Worm (Caenorhabditis elegans) whole organism, L4 larva: ENCODE data around the gene dod-24.
A peak's percentile ranks its signal among the peaks of the same experiment; 100 is the strongest.

Source experiments
- F10B5.3 ChIP-seq: sonication (generic microtip); optimal IDR thresholded peaks from 2 replicates; lab custom pipeline; 2016; ENCODE audit warnings: mild to moderate bottlenecking, missing genetic modification characterization, missing compliant biosample characterization
- F37D6.2 ChIP-seq: sonication (generic microtip); optimal IDR thresholded peaks from 2 replicates; lab custom pipeline; 2016; ENCODE audit warnings: mild to moderate bottlenecking, missing genetic modification characterization, missing compliant biosample characterization
- R02D3.7 ChIP-seq: fragments of 150-350 bp; sonication (generic microtip); optimal IDR thresholded peaks from 3 replicates; lab custom pipeline; 2014; ENCODE audit warnings: missing biosample characterization, missing genetic modification characterization
- T20F7.1 ChIP-seq: fragments of 200-800 bp; sonication (Bioruptor generic); optimal IDR thresholded peaks from 2 replicates; lab custom pipeline; 2018; ENCODE audit warnings: mild to moderate bottlenecking, missing genetic modification characterization, missing compliant biosample characterization
- T26A8.4 ChIP-seq: fragments of 200-800 bp; sonication (Bioruptor generic); IDR thresholded peaks from 2 replicates; pipeline ENCODE4 v1.3.6; 2022; ENCODE audit warnings: missing genetic modification characterization, missing compliant biosample characterization
- Y48G9A.11 ChIP-seq: fragments of 200-800 bp; sonication (Bioruptor generic); IDR thresholded peaks from 2 replicates; pipeline ENCODE4 v1.3.6; 2022; ENCODE audit warnings: missing genetic modification reagents, missing genetic modification characterization, missing compliant biosample characterization
- Y75B8A.6 ChIP-seq: fragments of 200-800 bp; sonication (Bioruptor generic); IDR thresholded peaks from 2 replicates; pipeline ENCODE4 v1.3.6; 2022; ENCODE audit warnings: missing genetic modification reagents, missing genetic modification characterization, missing compliant biosample characterization
- ZK337.2 ChIP-seq: fragments of 200-800 bp; sonication (Bioruptor generic); IDR thresholded peaks from 2 replicates; pipeline ENCODE4 v1.3.6; 2022; ENCODE audit warnings: missing genetic modification reagents, missing genetic modification characterization, missing compliant biosample characterization
- ZK546.5 ChIP-seq, 2 experiments: sonication (generic microtip); optimal IDR thresholded peaks; 2 replicates each; lab custom pipeline; 2017; ENCODE audit warnings: missing biosample characterization in 2 of 2, missing genetic modification characterization in 2 of 2
- aha-1 ChIP-seq: fragments of 150-350 bp; peaks from one replicate; lab custom pipeline; 2014; ENCODE audit warnings: missing biosample characterization, missing genetic modification characterization
- aly-2 ChIP-seq: sonication (generic microtip); optimal IDR thresholded peaks from 2 replicates; lab custom pipeline; 2018; ENCODE audit warnings: missing biosample characterization, missing genetic modification characterization
- arid-1 ChIP-seq: fragments of 200-800 bp; sonication (Bioruptor generic); conservative IDR thresholded peaks from 2 replicates; pipeline ENCODE4 v1.3.6; 2022; ENCODE audit warnings: missing genetic modification reagents, missing genetic modification characterization, missing compliant biosample characterization
- attf-4 ChIP-seq: sonication (generic microtip); optimal IDR thresholded peaks from 3 replicates; lab custom pipeline; 2017; ENCODE audit warnings: missing biosample characterization, missing genetic modification characterization
- ceh-28 ChIP-seq: fragments of 150-350 bp; optimal IDR thresholded peaks from 2 replicates; lab custom pipeline; 2014; ENCODE audit warnings: missing biosample characterization, missing genetic modification reagents, missing genetic modification characterization
- ceh-32 ChIP-seq: sonication (generic microtip); optimal IDR thresholded peaks from 2 replicates; lab custom pipeline; 2016; ENCODE audit warnings: mild to moderate bottlenecking, missing genetic modification characterization, missing compliant biosample characterization; ENCODE audit not compliant: poor library complexity
- ceh-62 ChIP-seq: sonication (generic microtip); optimal IDR thresholded peaks from 2 replicates; lab custom pipeline; 2017; ENCODE audit warnings: missing biosample characterization, missing genetic modification characterization
- cey-2 ChIP-seq: sonication (generic microtip); optimal IDR thresholded peaks from 3 replicates; lab custom pipeline; 2017; ENCODE audit warnings: missing genetic modification characterization, mild to moderate bottlenecking, missing compliant biosample characterization, antibody characterized with exemption, borderline replicate concordance; ENCODE audit not compliant: insufficient read depth
- ctbp-1 ChIP-seq: fragments of 200-800 bp; sonication (Bioruptor generic); IDR thresholded peaks from 2 replicates; pipeline ENCODE4 v1.3.6; 2022; ENCODE audit warnings: missing genetic modification reagents, missing genetic modification characterization, missing compliant biosample characterization
- daf-19 ChIP-seq: fragments of 200-800 bp; sonication (Bioruptor generic); conservative IDR thresholded peaks from 2 replicates; pipeline ENCODE4 v1.3.6; 2022; ENCODE audit warnings: missing genetic modification characterization, missing compliant biosample characterization
- dpl-1 ChIP-seq: fragments of 150-350 bp; optimal IDR thresholded peaks from 2 replicates; lab custom pipeline; 2014; ENCODE audit warnings: missing biosample characterization, missing genetic modification reagents, missing genetic modification characterization
- duxl-1 ChIP-seq: sonication (generic microtip); optimal IDR thresholded peaks from 2 replicates; lab custom pipeline; 2016; ENCODE audit warnings: mild to moderate bottlenecking, missing genetic modification characterization, moderate library complexity, missing compliant biosample characterization; ENCODE audit not compliant: poor library complexity
- egl-27 ChIP-seq: sonication (generic microtip); optimal IDR thresholded peaks from 3 replicates; lab custom pipeline; 2017; ENCODE audit warnings: missing biosample characterization, missing genetic modification reagents, missing genetic modification characterization
- egl-43 ChIP-seq: fragments of 200-800 bp; sonication (Bioruptor generic); IDR thresholded peaks from 2 replicates; pipeline ENCODE4 v1.3.6; 2022; ENCODE audit warnings: missing genetic modification reagents, missing genetic modification characterization, missing compliant biosample characterization
- fkh-10 ChIP-seq: fragments of 150-350 bp; optimal IDR thresholded peaks from 2 replicates; lab custom pipeline; 2014; ENCODE audit warnings: missing biosample characterization, missing genetic modification reagents, missing genetic modification characterization
- fos-1 ChIP-seq: fragments of 150-350 bp; optimal IDR thresholded peaks from 2 replicates; lab custom pipeline; 2014; ENCODE audit warnings: missing biosample characterization, missing genetic modification characterization
- hmg-1.1 ChIP-seq: fragments of 200-800 bp; sonication (Bioruptor generic); IDR thresholded peaks from 2 replicates; pipeline ENCODE4 v1.3.6; 2022; ENCODE audit warnings: missing genetic modification reagents, missing genetic modification characterization, missing compliant biosample characterization
- lin-13 ChIP-seq: fragments of 150-350 bp; optimal IDR thresholded peaks from 2 replicates; lab custom pipeline; 2014; ENCODE audit warnings: missing biosample characterization, missing genetic modification reagents, missing genetic modification characterization
- lin-15B ChIP-seq: fragments of 150-350 bp; sonication (generic microtip); optimal IDR thresholded peaks from 3 replicates; lab custom pipeline; 2014; ENCODE audit warnings: missing biosample characterization, missing genetic modification characterization
- lin-29 ChIP-seq: fragments of 200-800 bp; sonication (Bioruptor generic); IDR thresholded peaks from 2 replicates; pipeline ENCODE4 v1.3.6; 2022; ENCODE audit warnings: missing genetic modification reagents, missing genetic modification characterization, missing compliant biosample characterization
- lin-39 ChIP-seq: fragments of 150-350 bp; optimal IDR thresholded peaks from 2 replicates; lab custom pipeline; 2014; ENCODE audit warnings: missing biosample characterization, missing genetic modification reagents, missing genetic modification characterization
- lir-3 ChIP-seq: sonication (generic microtip); optimal IDR thresholded peaks from 2 replicates; lab custom pipeline; 2016; ENCODE audit warnings: mild to moderate bottlenecking, missing genetic modification characterization, missing compliant biosample characterization
- mdt-29 ChIP-seq: fragments of 200-800 bp; sonication (Bioruptor generic); IDR thresholded peaks from 2 replicates; pipeline ENCODE4 v1.3.6; 2022; ENCODE audit warnings: missing genetic modification reagents, missing genetic modification characterization, missing compliant biosample characterization
- mxl-2 ChIP-seq: fragments of 200-800 bp; sonication (Bioruptor generic); conservative IDR thresholded peaks from 2 replicates; pipeline ENCODE4 v1.3.6; 2022; ENCODE audit warnings: missing genetic modification reagents, missing genetic modification characterization, missing compliant biosample characterization
- mxl-3 ChIP-seq: fragments of 200-800 bp; sonication (Bioruptor generic); optimal IDR thresholded peaks from 2 replicates; lab custom pipeline; 2018; ENCODE audit warnings: mild to moderate bottlenecking, missing genetic modification characterization, missing compliant biosample characterization
- nhr-102 ChIP-seq: sonication (generic microtip); optimal IDR thresholded peaks from 2 replicates; lab custom pipeline; 2016; ENCODE audit warnings: mild to moderate bottlenecking, missing genetic modification characterization, moderate library complexity, missing compliant biosample characterization
- nhr-11 ChIP-seq: fragments of 150-350 bp; optimal IDR thresholded peaks from 2 replicates; lab custom pipeline; 2014; ENCODE audit warnings: missing biosample characterization, missing genetic modification characterization
- nhr-111 ChIP-seq: fragments of 200-800 bp; sonication (Bioruptor generic); optimal IDR thresholded peaks from 2 replicates; lab custom pipeline; 2018; ENCODE audit warnings: mild to moderate bottlenecking, missing genetic modification characterization, missing compliant biosample characterization
- nhr-25 ChIP-seq: sonication (generic microtip); optimal IDR thresholded peaks from 2 replicates; lab custom pipeline; 2017; ENCODE audit warnings: missing genetic modification characterization, mild to moderate bottlenecking, missing compliant biosample characterization, antibody characterized with exemption, moderate library complexity, borderline replicate concordance; ENCODE audit not compliant: insufficient read depth
- nhr-41 ChIP-seq: fragments of 200-800 bp; sonication (Bioruptor generic); IDR thresholded peaks from 2 replicates; pipeline ENCODE4 v1.3.6; 2022; ENCODE audit warnings: missing genetic modification reagents, missing genetic modification characterization, missing compliant biosample characterization
- nhr-42 ChIP-seq: fragments of 200-800 bp; sonication (Bioruptor generic); IDR thresholded peaks from 2 replicates; pipeline ENCODE4 v1.3.6; 2022; ENCODE audit warnings: missing genetic modification characterization, missing compliant biosample characterization
- nhr-6 ChIP-seq: fragments of 150-350 bp; optimal IDR thresholded peaks from 2 replicates; lab custom pipeline; 2014; ENCODE audit warnings: missing biosample characterization, missing genetic modification characterization
- pqm-1 ChIP-seq: sonication (generic microtip); optimal IDR thresholded peaks from 2 replicates; lab custom pipeline; 2017; ENCODE audit warnings: missing biosample characterization, missing genetic modification characterization
- saeg-2 ChIP-seq: fragments of 200-800 bp; sonication (Bioruptor generic); IDR thresholded peaks from 2 replicates; pipeline ENCODE4 v1.3.6; 2022; ENCODE audit warnings: missing genetic modification reagents, missing genetic modification characterization, missing compliant biosample characterization
- set-16 ChIP-seq: fragments of 200-800 bp; sonication (Bioruptor generic); IDR thresholded peaks from 2 replicates; pipeline ENCODE4 v1.3.6; 2022; ENCODE audit warnings: missing genetic modification reagents, missing genetic modification characterization, missing compliant biosample characterization
- skn-1 ChIP-seq: fragments of 150-350 bp; optimal IDR thresholded peaks from 2 replicates; lab custom pipeline; 2014; ENCODE audit warnings: missing biosample characterization, missing genetic modification characterization
- snpc-1.2 ChIP-seq: fragments of 200-800 bp; sonication (Bioruptor generic); IDR thresholded peaks from 2 replicates; pipeline ENCODE4 v1.3.6; 2022; ENCODE audit warnings: missing genetic modification reagents, missing genetic modification characterization, missing compliant biosample characterization
- spr-1 ChIP-seq: sonication (generic microtip); optimal IDR thresholded peaks from 2 replicates; lab custom pipeline; 2016; ENCODE audit warnings: mild to moderate bottlenecking, missing genetic modification characterization, missing compliant biosample characterization
- tra-1 ChIP-seq: fragments of 200-800 bp; sonication (Bioruptor generic); IDR thresholded peaks from 2 replicates; pipeline ENCODE4 v1.3.6; 2022; ENCODE audit warnings: missing genetic modification reagents, missing genetic modification characterization, missing compliant biosample characterization
- unc-39 ChIP-seq: sonication (generic microtip); optimal IDR thresholded peaks from 2 replicates; lab custom pipeline; 2017; ENCODE audit warnings: missing biosample characterization, missing genetic modification characterization
- zfp-2 ChIP-seq: sonication (generic microtip); optimal IDR thresholded peaks from 2 replicates; lab custom pipeline; 2016; ENCODE audit warnings: mild to moderate bottlenecking, missing genetic modification characterization, missing compliant biosample characterization
- zip-2 ChIP-seq: fragments of 150-350 bp; optimal IDR thresholded peaks from 2 replicates; lab custom pipeline; 2014; ENCODE audit warnings: missing biosample characterization, missing genetic modification characterization

dod-24 gene

DNA sequence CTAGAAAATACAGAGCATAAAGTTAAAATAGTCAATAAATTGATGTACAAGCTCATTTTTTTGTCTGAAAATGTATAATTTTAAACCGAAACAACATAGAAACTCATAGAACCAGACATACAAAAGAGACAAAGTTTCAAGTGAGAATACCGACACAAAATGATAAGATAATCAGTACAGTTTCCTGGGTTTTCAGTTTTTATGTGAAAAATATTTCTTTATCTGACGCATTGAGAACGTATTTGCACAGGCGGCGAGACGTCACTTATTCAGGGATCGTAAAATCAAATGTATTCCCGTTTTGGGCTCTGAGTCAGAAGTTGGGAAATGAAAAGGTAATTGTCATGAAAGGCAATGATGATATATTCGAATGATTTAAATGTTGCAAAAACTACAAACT, 50.7 kb downstream of the dod-24 start, which contains the start of gene K08D8.6 (continued):
- TF ChIP-seq F37D6.2 (tag; lab: Kevin White, UChicago) (no peak), T26A8.4 (GFP tag; lab: Robert Waterston, UW) (no peak), lir-3 (tag; lab: Kevin White, UChicago) (no peak), Y48G9A.11 (GFP tag; lab: Robert Waterston, UW) (no peak), aly-2 (no peak), ctbp-1 (GFP tag; lab: Robert Waterston, UW) (no peak), ceh-32 (tag; lab: Kevin White, UChicago) (no peak), attf-4 (tag; lab: Kevin White, UChicago) (no peak), nhr-6 (tag; lab: Kevin White, UChicago) (no peak), unc-39 (tag; lab: Kevin White, UChicago) (no peak), R02D3.7 (no peak), hmg-1.1 (no peak), ceh-62 (tag; lab: Kevin White, UChicago) (no peak), duxl-1 (tag; lab: Kevin White, UChicago) (no peak), fos-1 (tag; lab: Kevin White, UChicago) (no peak), mxl-3 (GFP tag; lab: Kevin White, UChicago) (no peak), egl-43 (GFP tag; lab: Robert Waterston, UW) (no peak), dpl-1 (GFP tag; lab: Kevin White, UChicago) (no peak), Y75B8A.6 (GFP tag; lab: Robert Waterston, UW) (no peak), mxl-2 (GFP tag; lab: Robert Waterston, UW) (no peak), nhr-102 (peak; percentile 14), egl-27 (tag; lab: Kevin White, UChicago) (no peak), arid-1 (GFP tag; lab: Robert Waterston, UW) (no peak), pqm-1 (tag; lab: Kevin White, UChicago) (peak; percentile 88), skn-1 (tag; lab: Kevin White, UChicago) (no peak), nhr-111 (GFP tag; lab: Kevin White, UChicago) (no peak), zfp-2 (no peak), ceh-28 (tag; lab: Kevin White, UChicago) (no peak), nhr-11 (no peak), ZK337.2 (GFP tag; lab: Robert Waterston, UW) (no peak), set-16 (GFP tag; lab: Robert Waterston, UW) (no peak), lin-29 (no peak), spr-1 (tag; lab: Kevin White, UChicago) (no peak), lin-15B (no peak), saeg-2 (GFP tag; lab: Robert Waterston, UW) (no peak), zip-2 (tag; lab: Kevin White, UChicago) (no peak), nhr-25 (tag; lab: Kevin White, UChicago) (no peak), tra-1 (GFP tag; lab: Robert Waterston, UW) (no peak), lin-39 (tag; lab: Kevin White, UChicago) (no peak), cey-2 (tag; lab: Kevin White, UChicago) (no peak), T20F7.1 (GFP tag; lab: Kevin White, UChicago) (no peak), F10B5.3 (tag; lab: Kevin White, UChicago) (no peak), lin-13 (GFP tag; lab: Kevin White, UChicago) (no peak), fkh-10 (no peak), mdt-29 (GFP tag; lab: Robert Waterston, UW) (no peak), ZK546.5 (tag; optimal IDR thresholded peaks at IDR 0.05; lab: Kevin White, UChicago) (no peak), nhr-41 (GFP tag; lab: Robert Waterston, UW) (no peak), snpc-1.2 (GFP tag; lab: Robert Waterston, UW) (no peak), aha-1 (tag; lab: Kevin White, UChicago) (no peak), daf-19 (GFP tag; lab: Robert Waterston, UW) (no peak), nhr-42 (no peak)
- TF ChIP-seq, all 104 proteins: peak for 12
